Worm (Caenorhabditis elegans): Measurements from ENCODE around the gene nspc-9.
A peak's percentile ranks its signal among the peaks of the same experiment; 100 is the strongest.

Gene nspc-9

DNA sequence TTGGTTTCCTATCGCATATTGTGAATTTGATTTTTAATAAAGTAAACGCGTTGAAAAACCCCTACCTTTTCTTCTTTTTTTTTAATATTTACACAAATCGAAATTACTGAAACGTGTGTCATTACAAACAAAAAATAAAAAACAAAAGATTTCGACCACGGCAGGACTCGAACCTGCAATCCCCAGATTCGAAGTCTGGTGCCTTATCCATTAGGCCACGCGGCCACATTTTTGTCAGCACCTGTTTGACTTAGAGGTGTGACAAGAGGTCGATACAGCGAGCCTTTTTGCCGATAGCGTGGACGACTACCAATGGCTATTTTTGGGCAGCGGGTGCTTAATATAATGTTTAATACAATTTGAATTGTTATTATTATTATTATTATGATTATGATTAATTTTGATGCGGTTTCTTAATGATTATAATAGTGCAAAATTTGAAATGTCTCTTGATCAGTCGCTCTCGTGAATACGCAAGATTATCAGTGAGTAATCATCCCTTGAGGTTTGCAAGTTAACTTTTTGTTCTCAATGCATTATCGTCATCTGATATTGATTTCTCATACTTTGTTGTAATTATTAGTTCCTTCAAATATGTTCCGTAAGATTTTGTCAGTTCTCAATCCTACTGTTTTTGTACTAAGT, 5.2 kb downstream of the nspc-9 start, which contains the start of gene srd-44:
srd-44 (plus strand) TSS at position 595 of the 645 bp plus-strand sequence.
- TF ChIP-seq ztf-29 (GFP tag; IDR thresholded peaks at IDR 0.05) = 0 out of 2 replicates have a peak, but pooled peaks have one; percentile 40
- no peak for TF ChIP-seq klf-2 (GFP tag; conservative IDR thresholded peaks at IDR 0.05)
- 0 out of 2 replicates have a peak, but pooled peaks have one; percentile 26 for TF ChIP-seq ref-1 (GFP tag; conservative IDR thresholded peaks at IDR 0.05)
- 0 out of 2 replicates have a peak, but pooled peaks have one; percentile 24 for TF ChIP-seq T22C8.4 (GFP tag; IDR thresholded peaks at IDR 0.05)

DNA sequence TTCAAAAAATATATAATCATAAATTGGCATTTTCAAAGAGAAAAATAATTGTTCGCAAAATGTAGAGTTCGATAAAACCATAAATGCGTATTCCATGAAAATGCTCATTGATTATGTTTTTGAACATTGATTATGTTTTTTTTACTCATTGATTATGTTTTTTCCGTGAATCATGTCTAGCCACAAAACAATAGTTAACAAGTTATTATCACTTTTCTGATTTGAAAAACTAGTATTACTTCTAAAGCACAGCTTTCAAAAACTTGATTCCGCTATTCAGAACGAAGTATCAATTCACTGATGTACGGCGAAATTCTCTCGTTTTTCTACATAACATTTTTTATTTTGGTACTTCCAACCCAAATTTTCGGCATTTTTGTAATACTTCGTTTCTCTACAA, 7.4 kb downstream of the nspc-9 start, which contains the start of gene srd-48:
srd-48 (plus strand) TSS at position 301 of the 400 bp plus-strand sequence.
- TF ChIP-seq ztf-23 (GFP tag; IDR thresholded peaks at IDR 0.05) (no peak), med-1 (GFP tag; optimal IDR thresholded peaks at IDR 0.05; ENCODE audit: insufficient read depth) (no peak), tab-1 (GFP tag; IDR thresholded peaks at IDR 0.05) (no peak), T22C8.4 (GFP tag; IDR thresholded peaks at IDR 0.05) (no peak), klf-2 (GFP tag; conservative IDR thresholded peaks at IDR 0.05) (no peak), flt-1 (GFP tag; IDR thresholded peaks at IDR 0.05) (no peak), cog-1 (tag; optimal IDR thresholded peaks at IDR 0.05) (no peak), ztf-29 (GFP tag; IDR thresholded peaks at IDR 0.05) (no peak), ref-1 (GFP tag; conservative IDR thresholded peaks at IDR 0.05) (no peak)

DNA sequence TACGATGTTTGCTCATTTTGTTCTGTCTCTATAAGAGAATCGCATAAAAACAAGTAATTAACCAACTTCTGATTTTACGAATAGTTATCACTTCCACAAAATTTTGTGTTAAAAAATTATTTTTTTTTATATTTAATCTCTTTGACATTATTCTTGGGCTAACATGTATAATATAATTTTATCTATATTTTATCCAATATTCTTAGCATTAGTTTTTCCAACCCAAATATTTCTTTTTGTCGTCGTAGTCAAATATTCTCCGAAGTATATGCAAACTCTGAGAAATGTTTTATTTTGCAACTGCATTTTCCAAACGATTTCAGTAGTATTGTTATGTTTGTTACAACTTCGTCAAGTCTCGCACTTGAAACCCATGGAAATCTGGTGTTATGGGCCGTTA, 9.7 kb downstream of the nspc-9 start, which contains the start of gene srd-47:
srd-47 (plus strand) TSS at position 164 of the 400 bp plus-strand sequence.
- TF ChIP-seq T22C8.4 (GFP tag; IDR thresholded peaks at IDR 0.05) (no peak), ztf-29 (GFP tag; IDR thresholded peaks at IDR 0.05) (no peak), tab-1 (GFP tag; IDR thresholded peaks at IDR 0.05) (no peak), ref-1 (GFP tag; conservative IDR thresholded peaks at IDR 0.05) (no peak), klf-2 (GFP tag; conservative IDR thresholded peaks at IDR 0.05) (no peak), cog-1 (tag; optimal IDR thresholded peaks at IDR 0.05) (no peak), med-1 (GFP tag; optimal IDR thresholded peaks at IDR 0.05; ENCODE audit: insufficient read depth) (no peak), flt-1 (GFP tag; IDR thresholded peaks at IDR 0.05) (no peak), ztf-23 (GFP tag; IDR thresholded peaks at IDR 0.05) (no peak)

DNA sequence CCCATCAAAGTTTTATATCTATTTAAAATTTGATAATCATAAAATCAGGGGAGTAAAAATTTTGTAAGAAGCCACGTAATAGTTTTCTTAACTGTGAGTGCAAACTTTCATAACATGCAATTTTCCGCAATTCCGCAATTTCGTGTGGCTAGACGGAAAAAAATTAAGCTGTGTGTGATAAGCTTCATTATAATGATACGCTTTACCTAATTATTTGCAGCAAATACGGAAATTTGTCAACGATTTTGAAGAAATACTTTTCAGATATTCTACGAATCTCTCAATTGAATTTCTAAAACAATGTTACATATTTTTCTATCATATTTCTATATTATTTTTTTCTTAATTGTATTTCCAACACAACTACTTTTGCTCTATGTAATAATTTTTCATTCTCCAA, 11.4 kb downstream of the nspc-9 start, which contains the start of gene srd-46:
srd-46 (plus strand) TSS at position 301 of the 400 bp plus-strand sequence.
- TF ChIP-seq ref-1 (GFP tag; conservative IDR thresholded peaks at IDR 0.05) (no peak), flt-1 (GFP tag; IDR thresholded peaks at IDR 0.05) (no peak), klf-2 (GFP tag; conservative IDR thresholded peaks at IDR 0.05) (no peak), cog-1 (tag; optimal IDR thresholded peaks at IDR 0.05) (no peak), ztf-29 (GFP tag; IDR thresholded peaks at IDR 0.05) (no peak), tab-1 (GFP tag; IDR thresholded peaks at IDR 0.05) (no peak), med-1 (GFP tag; optimal IDR thresholded peaks at IDR 0.05; ENCODE audit: insufficient read depth) (no peak), T22C8.4 (GFP tag; IDR thresholded peaks at IDR 0.05) (no peak), ztf-23 (GFP tag; IDR thresholded peaks at IDR 0.05) (no peak)

DNA sequence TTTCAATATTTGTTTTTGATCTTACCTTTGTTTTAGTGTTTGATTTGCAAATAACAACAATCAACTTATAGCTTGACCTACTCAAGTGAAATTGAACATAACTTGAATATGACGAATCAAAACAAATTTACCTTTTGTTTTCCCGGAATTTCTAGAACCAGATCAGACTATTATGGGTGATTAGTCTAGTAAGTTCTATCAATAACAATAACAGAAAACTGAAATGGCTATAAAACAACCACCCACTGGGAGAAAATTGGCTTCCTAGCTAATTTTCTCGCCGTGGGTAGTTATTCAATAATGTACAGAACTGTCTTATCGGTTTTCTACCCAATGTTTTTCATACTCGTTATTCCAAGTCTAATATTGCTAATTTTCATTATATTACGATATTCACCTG, 14.5 kb downstream of the nspc-9 start, which contains the start of gene srd-45:
srd-45 (plus strand) TSS at position 301 of the 400 bp plus-strand sequence.
- TF ChIP-seq T22C8.4 (GFP tag; IDR thresholded peaks at IDR 0.05) (no peak), med-1 (GFP tag; optimal IDR thresholded peaks at IDR 0.05; ENCODE audit: insufficient read depth) (no peak), flt-1 (GFP tag; IDR thresholded peaks at IDR 0.05) (no peak), ztf-23 (GFP tag; IDR thresholded peaks at IDR 0.05) (no peak), ref-1 (GFP tag; conservative IDR thresholded peaks at IDR 0.05) (no peak), tab-1 (GFP tag; IDR thresholded peaks at IDR 0.05) (no peak), cog-1 (tag; optimal IDR thresholded peaks at IDR 0.05) (no peak), klf-2 (GFP tag; conservative IDR thresholded peaks at IDR 0.05) (no peak), ztf-29 (GFP tag; IDR thresholded peaks at IDR 0.05) (no peak)

DNA sequence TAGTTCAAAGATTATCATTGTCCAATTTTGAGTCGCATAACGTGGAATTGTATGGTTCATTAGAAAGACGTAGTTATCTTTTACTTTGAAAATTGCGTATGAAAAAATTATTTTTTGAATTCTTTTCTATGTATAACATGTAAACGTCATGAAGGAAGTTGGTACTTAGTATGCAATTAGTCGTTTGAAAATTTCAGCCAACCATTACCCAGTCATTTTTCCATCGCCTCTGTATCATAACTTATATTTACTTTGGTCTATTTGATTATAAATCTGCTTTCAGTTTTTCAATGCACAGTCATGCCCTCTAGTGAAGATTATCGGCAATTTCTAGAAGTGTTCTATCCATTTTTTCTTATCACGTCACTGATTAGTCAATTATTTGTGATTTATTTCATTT, 16.8 kb downstream of the nspc-9 start, which contains the start of gene srd-41:
srd-41 (plus strand) TSS at position 301 of the 400 bp plus-strand sequence.
- TF ChIP-seq ztf-29 (GFP tag; IDR thresholded peaks at IDR 0.05) (no peak), tab-1 (GFP tag; IDR thresholded peaks at IDR 0.05) (no peak), T22C8.4 (GFP tag; IDR thresholded peaks at IDR 0.05) (no peak), klf-2 (GFP tag; conservative IDR thresholded peaks at IDR 0.05) (no peak), cog-1 (tag; optimal IDR thresholded peaks at IDR 0.05) (no peak), flt-1 (GFP tag; IDR thresholded peaks at IDR 0.05) (no peak), ref-1 (GFP tag; conservative IDR thresholded peaks at IDR 0.05) (no peak), ztf-23 (GFP tag; IDR thresholded peaks at IDR 0.05) (no peak), med-1 (GFP tag; optimal IDR thresholded peaks at IDR 0.05; ENCODE audit: insufficient read depth) (no peak)

DNA sequence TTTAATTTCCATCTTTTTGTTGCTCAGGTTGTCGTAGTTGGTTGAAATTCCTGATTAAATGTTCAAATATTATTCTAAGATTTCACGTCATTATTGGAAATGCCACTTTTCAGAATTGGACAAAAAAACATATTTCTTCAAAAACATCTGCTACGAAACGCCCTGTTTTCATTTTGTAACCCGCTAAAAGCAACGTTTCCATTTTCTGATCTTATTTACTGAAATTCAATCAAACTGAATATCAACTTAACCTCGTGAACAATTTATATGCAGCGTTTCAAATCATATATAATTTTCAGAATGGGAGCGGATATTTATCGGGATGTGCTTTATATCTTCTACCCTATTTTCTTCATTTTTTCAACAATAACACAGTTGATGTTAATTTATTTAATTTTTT, 19.7 kb downstream of the nspc-9 start, which contains the start of gene srd-40:
srd-40 (plus strand) TSS at position 301 of the 400 bp plus-strand sequence.
- TF ChIP-seq ref-1 (GFP tag; conservative IDR thresholded peaks at IDR 0.05) (no peak), ztf-23 (GFP tag; IDR thresholded peaks at IDR 0.05) (no peak), tab-1 (GFP tag; IDR thresholded peaks at IDR 0.05) (no peak), med-1 (GFP tag; optimal IDR thresholded peaks at IDR 0.05; ENCODE audit: insufficient read depth) (no peak), klf-2 (GFP tag; conservative IDR thresholded peaks at IDR 0.05) (no peak), cog-1 (tag; optimal IDR thresholded peaks at IDR 0.05) (no peak)

DNA sequence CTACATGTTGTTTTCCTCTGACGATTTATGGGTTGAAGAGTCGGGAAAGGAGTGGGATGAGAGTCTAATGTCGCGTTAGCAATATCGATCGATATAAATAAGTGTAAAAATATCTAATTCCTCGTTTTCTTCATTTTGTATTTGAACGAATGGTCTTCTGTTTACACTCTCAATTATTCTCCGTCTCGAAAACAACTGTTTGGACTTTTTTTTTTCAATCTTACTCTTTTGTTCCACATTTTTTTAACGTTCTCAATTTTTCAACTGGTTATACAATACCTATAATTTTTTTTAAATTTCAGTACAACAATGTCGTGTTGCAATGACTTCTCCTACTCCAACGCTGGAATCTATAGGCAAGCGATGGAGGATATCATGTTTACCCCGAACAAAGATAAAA, 21.8 kb downstream of the nspc-9 start, which contains the start of gene F17A2.13:
F17A2.13 (plus strand) TSS at position 301 of the 400 bp plus-strand sequence.
- TF ChIP-seq flt-1 (GFP tag; IDR thresholded peaks at IDR 0.05) (no peak), ztf-23 (GFP tag; IDR thresholded peaks at IDR 0.05) (no peak), cog-1 (tag; optimal IDR thresholded peaks at IDR 0.05) (no peak), ztf-29 (GFP tag; IDR thresholded peaks at IDR 0.05) (no peak), med-1 (GFP tag; optimal IDR thresholded peaks at IDR 0.05; ENCODE audit: insufficient read depth) (no peak), klf-2 (GFP tag; conservative IDR thresholded peaks at IDR 0.05) (no peak), T22C8.4 (GFP tag; IDR thresholded peaks at IDR 0.05) (no peak), ref-1 (GFP tag; conservative IDR thresholded peaks at IDR 0.05) (no peak), tab-1 (GFP tag; IDR thresholded peaks at IDR 0.05) (no peak)

DNA sequence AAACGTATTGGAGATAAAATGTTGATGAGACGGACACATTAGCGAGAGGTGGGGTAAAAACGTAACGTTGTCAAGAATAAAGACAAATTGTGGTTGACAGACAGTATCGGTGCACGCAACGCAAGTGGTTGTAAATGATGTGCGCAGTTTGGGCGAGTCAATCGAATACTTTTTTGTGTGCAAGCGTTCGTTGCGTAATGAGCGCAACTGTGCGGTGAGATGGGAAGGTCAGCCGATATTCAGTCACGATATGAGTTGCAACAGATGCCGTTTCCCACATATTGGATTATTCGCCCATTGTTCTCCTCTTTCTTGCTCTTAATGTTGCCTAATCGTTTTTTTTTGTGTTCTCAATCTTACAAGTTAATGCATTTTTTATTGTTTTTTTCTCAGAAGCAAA, 22.4 kb downstream of the nspc-9 start, which contains the start of gene ceh-40:
ceh-40 (minus strand) TSS at position 41 of the 400 bp plus-strand sequence.
- TF ChIP-seq med-1 (GFP tag; optimal IDR thresholded peaks at IDR 0.05; ENCODE audit: insufficient read depth) = no peak
- TF ChIP-seq ztf-23 (GFP tag; IDR thresholded peaks at IDR 0.05) = no peak
- TF ChIP-seq cog-1 (tag; optimal IDR thresholded peaks at IDR 0.05) = no peak
- no peak for TF ChIP-seq ztf-29 (GFP tag; IDR thresholded peaks at IDR 0.05)
- TF ChIP-seq flt-1 (GFP tag; IDR thresholded peaks at IDR 0.05) = no peak
- TF ChIP-seq tab-1 (GFP tag; IDR thresholded peaks at IDR 0.05) = no peak
- no peak for TF ChIP-seq T22C8.4 (GFP tag; IDR thresholded peaks at IDR 0.05)
- TF ChIP-seq ref-1 (GFP tag; conservative IDR thresholded peaks at IDR 0.05) = no peak
- no peak for TF ChIP-seq klf-2 (GFP tag; conservative IDR thresholded peaks at IDR 0.05)

Data from whole organism, midembryonic.